Fruit fly (Drosophila melanogaster) whole organism, adult: ENCODE data around the gene CoRest.
A peak's percentile ranks its signal among the peaks of the same experiment; 100 is the strongest.

Source experiments
- CG11617 ChIP-seq: fragments of 200-800 bp; sonication (Bioruptor generic); optimal IDR thresholded peaks from 2 replicates; lab custom pipeline; 2017; ENCODE audit warnings: mild to moderate bottlenecking, missing biosample characterization, missing genetic modification reagents, missing genetic modification characterization
- CG12768 ChIP-seq: fragments of 200-800 bp; sonication (Bioruptor generic); optimal IDR thresholded peaks from 2 replicates; lab custom pipeline; 2017; ENCODE audit warnings: missing biosample characterization, missing genetic modification characterization, mild to moderate bottlenecking, moderate library complexity, missing genetic modification reagents
- CG14711 ChIP-seq: fragments of 200-800 bp; sonication (Bioruptor generic); optimal IDR thresholded peaks from 2 replicates; lab custom pipeline; 2018; ENCODE audit warnings: missing biosample characterization, mild to moderate bottlenecking, missing genetic modification characterization, moderate library complexity
- CG1620 ChIP-seq: fragments of 200-800 bp; sonication (Bioruptor generic); optimal IDR thresholded peaks from 2 replicates; lab custom pipeline; 2016; ENCODE audit warnings: missing biosample characterization, missing genetic modification characterization
- CG33017 ChIP-seq: fragments of 200-800 bp; sonication (Bioruptor generic); optimal IDR thresholded peaks from 2 replicates; lab custom pipeline; 2018; ENCODE audit warnings: missing biosample characterization, mild to moderate bottlenecking, missing genetic modification characterization, moderate library complexity
- CG5204 ChIP-seq: fragments of 200-800 bp; sonication (Bioruptor generic); optimal IDR thresholded peaks from 2 replicates; lab custom pipeline; 2016; ENCODE audit warnings: missing biosample characterization, missing genetic modification characterization
- CG7045 ChIP-seq: fragments of 200-800 bp; sonication (Bioruptor generic); optimal IDR thresholded peaks from 2 replicates; lab custom pipeline; 2017; ENCODE audit warnings: missing biosample characterization, mild to moderate bottlenecking, missing genetic modification characterization
- CG7101 ChIP-seq: fragments of 200-800 bp; sonication (Bioruptor generic); optimal IDR thresholded peaks from 2 replicates; lab custom pipeline; 2018; ENCODE audit warnings: missing biosample characterization, mild to moderate bottlenecking, missing genetic modification characterization, moderate library complexity
- Clk ChIP-seq: fragments of 200-800 bp; sonication (Bioruptor generic); optimal IDR thresholded peaks from 2 replicates; lab custom pipeline; 2017; ENCODE audit warnings: missing biosample characterization, missing genetic modification characterization
- Crg-1 ChIP-seq: fragments of 200-800 bp; sonication (Bioruptor generic); optimal IDR thresholded peaks from 2 replicates; lab custom pipeline; 2016; ENCODE audit warnings: missing biosample characterization, missing genetic modification characterization
- Hr96 ChIP-seq: fragments of 200-800 bp; sonication (Bioruptor generic); optimal IDR thresholded peaks from 2 replicates; lab custom pipeline; 2016; ENCODE audit warnings: missing biosample characterization, missing genetic modification characterization
- Mnt ChIP-seq: fragments of 200-800 bp; sonication (Bioruptor generic); optimal IDR thresholded peaks from 2 replicates; lab custom pipeline; 2016; ENCODE audit warnings: missing biosample characterization, mild to moderate bottlenecking, missing genetic modification characterization
- bab1 ChIP-seq: fragments of 200-800 bp; sonication (Bioruptor generic); optimal IDR thresholded peaks from 3 replicates; lab custom pipeline; 2019; ENCODE audit warnings: missing biosample characterization, mild to moderate bottlenecking, missing genetic modification characterization, moderate library complexity
- cic ChIP-seq: fragments of 200-800 bp; sonication (Bioruptor generic); optimal IDR thresholded peaks from 2 replicates; lab custom pipeline; 2017; ENCODE audit warnings: missing biosample characterization, mild to moderate bottlenecking, missing genetic modification characterization, moderate library complexity
- cnc ChIP-seq, 2 experiments: fragments of >200 bp; optimal IDR thresholded peaks; 2 replicates each; lab custom pipeline; 2017
- kay ChIP-seq: fragments of 200-800 bp; sonication (Bioruptor generic); peaks from one replicate; lab custom pipeline; 2016; ENCODE audit warnings: missing biosample characterization, missing genetic modification characterization, borderline replicate concordance
- ovo ChIP-seq: fragments of 200-800 bp; sonication (Bioruptor generic); optimal IDR thresholded peaks from 2 replicates; lab custom pipeline; 2016; ENCODE audit warnings: missing biosample characterization, missing genetic modification characterization
- pad ChIP-seq: fragments of 200-800 bp; sonication (Bioruptor generic); optimal IDR thresholded peaks from 3 replicates; lab custom pipeline; 2017; ENCODE audit warnings: missing biosample characterization, missing genetic modification characterization, mild to moderate bottlenecking, moderate library complexity, missing genetic modification reagents
- tj ChIP-seq: fragments of 200-800 bp; sonication (Bioruptor generic); optimal IDR thresholded peaks from 3 replicates; lab custom pipeline; 2017; ENCODE audit warnings: missing biosample characterization, mild to moderate bottlenecking, missing genetic modification characterization, moderate library complexity
- toe ChIP-seq: fragments of 200-800 bp; sonication (Bioruptor generic); optimal IDR thresholded peaks from 2 replicates; lab custom pipeline; 2016; ENCODE audit warnings: missing biosample characterization, missing genetic modification characterization

Gene CoRest

dm6 chrX:19520376-19520775 lies 1.4 kb upstream of the CoRest start:
- no peak for TF ChIP-seq tj (GFP tag; lab: Kevin White, UChicago)
- TF ChIP-seq CG14711 (tag; lab: Kevin White, UChicago), result no peak
- TF ChIP-seq kay (GFP tag; lab: Kevin White, UChicago), result no peak
- TF ChIP-seq CG12768, result no peak
- TF ChIP-seq CG7045 (GFP tag; lab: Kevin White, UChicago), result no peak
- TF ChIP-seq Crg-1 (GFP tag; lab: Kevin White, UChicago), result no peak
- no peak for TF ChIP-seq ovo
- TF ChIP-seq Mnt (GFP tag; lab: Kevin White, UChicago), result no peak
- TF ChIP-seq bab1 (GFP tag; lab: Kevin White, UChicago), result no peak
- no peak for TF ChIP-seq cnc (optimal IDR thresholded peaks at IDR 0.05; lab: Kevin White, UChicago)
- no peak for TF ChIP-seq cic (GFP tag; lab: Kevin White, UChicago)
- no peak for TF ChIP-seq Clk (GFP tag; lab: Kevin White, UChicago)
- no peak for TF ChIP-seq CG11617 (GFP tag; lab: Kevin White, UChicago)

- TF ChIP-seq bab1 (GFP tag; lab: Kevin White, UChicago), result no peak
- peak; percentile 39 for TF ChIP-seq Mnt (GFP tag; lab: Kevin White, UChicago)
- peak; percentile 3 for TF ChIP-seq Crg-1 (GFP tag; lab: Kevin White, UChicago)
- no peak for TF ChIP-seq CG33017 (tag; lab: Kevin White, UChicago)
- no peak for TF ChIP-seq CG1620 (GFP tag; lab: Kevin White, UChicago)
- TF ChIP-seq CG5204 (GFP tag; lab: Kevin White, UChicago), result no peak
- no peak for TF ChIP-seq CG11617 (GFP tag; lab: Kevin White, UChicago)
- peak; percentile 16 for TF ChIP-seq cic (GFP tag; lab: Kevin White, UChicago)
- no peak for TF ChIP-seq CG7045 (GFP tag; lab: Kevin White, UChicago)
- no peak for TF ChIP-seq Clk (GFP tag; lab: Kevin White, UChicago)
- no peak for TF ChIP-seq ovo
- TF ChIP-seq toe (GFP tag; lab: Kevin White, UChicago), result no peak
- no peak for TF ChIP-seq CG14711 (tag; lab: Kevin White, UChicago)
- TF ChIP-seq Hr96 (GFP tag; lab: Kevin White, UChicago), result no peak
Measured at dm6 chrX:19520888-19521287, 841 bp upstream of the CoRest start.

dm6 chrX:19522597-19522996 lies 868 bp downstream of the CoRest start:
- TF ChIP-seq CG33017 (tag; lab: Kevin White, UChicago) (no peak), CG14711 (tag; lab: Kevin White, UChicago) (no peak), CG1620 (GFP tag; lab: Kevin White, UChicago) (no peak), pad (GFP tag; lab: Kevin White, UChicago) (no peak), Mnt (GFP tag; lab: Kevin White, UChicago) (peak; percentile 36)

dm6 chrX:19531642-19532041 lies 9.9 kb downstream of the CoRest start, which contains the start of gene CG12231:
Gene CG12231 (minus strand): TSS chrX:19531742.
- TF ChIP-seq CG11617 (GFP tag; lab: Kevin White, UChicago) (no peak), Clk (GFP tag; lab: Kevin White, UChicago) (no peak)

- TF ChIP-seq CG7101 (no peak), CG14711 (tag; lab: Kevin White, UChicago) (no peak), Hr96 (GFP tag; lab: Kevin White, UChicago) (no peak), ovo (no peak), Mnt (GFP tag; lab: Kevin White, UChicago) (no peak), CG7045 (GFP tag; lab: Kevin White, UChicago) (no peak), pad (GFP tag; lab: Kevin White, UChicago) (no peak), CG11617 (GFP tag; lab: Kevin White, UChicago) (no peak), Crg-1 (GFP tag; lab: Kevin White, UChicago) (no peak), tj (GFP tag; lab: Kevin White, UChicago) (no peak), Clk (GFP tag; lab: Kevin White, UChicago) (no peak)
Measured at dm6 chrX:19535394-19535793, 13.7 kb downstream of the CoRest start.

- no peak for TF ChIP-seq CG5204 (GFP tag; lab: Kevin White, UChicago)
- no peak for TF ChIP-seq Mnt (GFP tag; lab: Kevin White, UChicago)
- no peak for TF ChIP-seq CG12768
- TF ChIP-seq kay (GFP tag; lab: Kevin White, UChicago), result no peak
- TF ChIP-seq bab1 (GFP tag; lab: Kevin White, UChicago), result no peak
- no peak for TF ChIP-seq CG11617 (GFP tag; lab: Kevin White, UChicago)
- no peak for TF ChIP-seq ovo
- TF ChIP-seq Hr96 (GFP tag; lab: Kevin White, UChicago), result no peak
- TF ChIP-seq CG33017 (tag; lab: Kevin White, UChicago), result no peak
- TF ChIP-seq CG7045 (GFP tag; lab: Kevin White, UChicago), result no peak
- TF ChIP-seq cic (GFP tag; lab: Kevin White, UChicago), result no peak
- TF ChIP-seq tj (GFP tag; lab: Kevin White, UChicago), result no peak
- TF ChIP-seq cnc (optimal IDR thresholded peaks at IDR 0.05; lab: Kevin White, UChicago), result no peak
- no peak for TF ChIP-seq Clk (GFP tag; lab: Kevin White, UChicago)
- TF ChIP-seq CG7101, result no peak
Measured at dm6 chrX:19545865-19546657, 24.3 kb downstream of the CoRest start.
